Worm (Caenorhabditis elegans): Measurements from ENCODE around the gene msrp-7.

msrp-7 gene

ce11 chrII:10840067-10840466 lies 29.3 kb downstream of the msrp-7 start (continued):
- TF ChIP-seq ceh-82 (tag; optimal IDR thresholded peaks at IDR 0.05) (peak; percentile 72 to 88 (median 82)), F16B12.6 (tag; optimal IDR thresholded peaks at IDR 0.05) (peak; percentile 59), egl-27 (tag; optimal IDR thresholded peaks at IDR 0.05) (peak in 1 of 2 experiments; percentile 54), tlp-1 (tag; optimal IDR thresholded peaks at IDR 0.05) (no peak), egl-13 (tag; optimal IDR thresholded peaks at IDR 0.05) (peak; percentile 63), nhr-84 (tag; optimal IDR thresholded peaks at IDR 0.05) (no peak), lir-3 (tag; optimal IDR thresholded peaks at IDR 0.05; ENCODE audit: poor library complexity) (peak; percentile 76), lsy-2 (tag; optimal IDR thresholded peaks at IDR 0.05) (peak; percentile 77 to 79), dsc-1 (tag; optimal IDR thresholded peaks at IDR 0.05) (peak; percentile 88), nhr-19 (GFP tag; conservative IDR thresholded peaks at IDR 0.05) (peak; percentile 85)

ce11 chrII:10843527-10843926 lies 32.7 kb downstream of the msrp-7 start, which contains the start of gene M106.8:
Gene M106.8 (minus strand): TSS chrII:10843627.
- TF ChIP-seq mdl-1 (tag; optimal IDR thresholded peaks at IDR 0.05) (no peak), lin-13 (GFP tag; optimal IDR thresholded peaks at IDR 0.05) (no peak), isw-1 (GFP tag; IDR thresholded peaks at IDR 0.05) (no peak), lin-39 (tag; optimal IDR thresholded peaks at IDR 0.05) (no peak), ceh-8 (GFP tag; optimal IDR thresholded peaks at IDR 0.05) (no peak), nhr-77 (tag; optimal IDR thresholded peaks at IDR 0.05) (no peak), elt-2 (tag; optimal IDR thresholded peaks at IDR 0.05) (no peak)

- TF ChIP-seq ceh-90 (tag; optimal IDR thresholded peaks at IDR 0.05): no peak
- peak; percentile 63 for TF ChIP-seq snpc-4 (tag; optimal IDR thresholded peaks at IDR 0.05)
Measured at ce11 chrII:10847057-10847456, 36.3 kb downstream of the msrp-7 start.

- TF ChIP-seq nhr-85 (tag) (no peak), mab-9 (GFP tag; IDR thresholded peaks at IDR 0.05) (no peak), ceh-82 (tag; optimal IDR thresholded peaks at IDR 0.05) (no peak), zip-4 (GFP tag; optimal IDR thresholded peaks at IDR 0.05) (no peak), ces-1 (GFP tag; optimal IDR thresholded peaks at IDR 0.05) (no peak), xbp-1 (tag; optimal IDR thresholded peaks at IDR 0.05) (no peak), isw-1 (GFP tag; IDR thresholded peaks at IDR 0.05) (no peak), vab-15 (tag; optimal IDR thresholded peaks at IDR 0.05) (no peak), C34B4.2 (tag; optimal IDR thresholded peaks at IDR 0.05) (no peak), snu-23 (GFP tag; optimal IDR thresholded peaks at IDR 0.05) (no peak), elt-3 (tag; optimal IDR thresholded peaks at IDR 0.05) (no peak), lsy-2 (tag; optimal IDR thresholded peaks at IDR 0.05) (no peak), dsc-1 (tag; optimal IDR thresholded peaks at IDR 0.05) (no peak), nhr-20 (tag; optimal IDR thresholded peaks at IDR 0.05) (no peak), nhr-19 (GFP tag; conservative IDR thresholded peaks at IDR 0.05) (no peak), fkh-10 (GFP tag; optimal IDR thresholded peaks at IDR 0.05) (no peak), zag-1 (tag; optimal IDR thresholded peaks at IDR 0.05) (no peak)
Measured at ce11 chrII:10849903-10850302, 39.1 kb downstream of the msrp-7 start, which contains the start of gene M106.2. Gene M106.2 (minus strand): TSS chrII:10850003.

ce11 chrII:10851110-10851509 lies 40.3 kb downstream of the msrp-7 start:
- no peak for TF ChIP-seq fkh-10 (GFP tag; optimal IDR thresholded peaks at IDR 0.05)
- TF ChIP-seq elt-3 (tag; optimal IDR thresholded peaks at IDR 0.05): peak in 2 of 6 experiments; percentile 52 to 78
- no peak for TF ChIP-seq lin-39 (tag; optimal IDR thresholded peaks at IDR 0.05)
- TF ChIP-seq ceh-88 (GFP tag; IDR thresholded peaks at IDR 0.05): peak; percentile 55
- TF ChIP-seq vab-15 (tag; optimal IDR thresholded peaks at IDR 0.05): no peak
- no peak for TF ChIP-seq ceh-63 (GFP tag; optimal IDR thresholded peaks at IDR 0.05)
- peak; percentile 39 for TF ChIP-seq C16A3.4 (tag; optimal IDR thresholded peaks at IDR 0.05)
- peak; percentile 90 for TF ChIP-seq nhr-71 (tag; optimal IDR thresholded peaks at IDR 0.05)
- TF ChIP-seq nhr-11 (tag; optimal IDR thresholded peaks at IDR 0.05): no peak
- TF ChIP-seq rnt-1 (tag; optimal IDR thresholded peaks at IDR 0.05): peak; percentile 56
- TF ChIP-seq alr-1 (tag; optimal IDR thresholded peaks at IDR 0.05; ENCODE audit: borderline replicate concordance): no peak
- TF ChIP-seq zag-1 (tag; optimal IDR thresholded peaks at IDR 0.05): no peak
- TF ChIP-seq efl-3 (GFP tag; optimal IDR thresholded peaks at IDR 0.05): no peak
- peak; percentile 65 to 67 for TF ChIP-seq efl-1 (optimal IDR thresholded peaks at IDR 0.05)
- peak; percentile 56 to 95 for TF ChIP-seq efl-1 (GFP tag; optimal IDR thresholded peaks at IDR 0.05 in 1 of 2)
- TF ChIP-seq hpl-2 (GFP tag; optimal IDR thresholded peaks at IDR 0.05): no peak
- TF ChIP-seq pqm-1 (tag; optimal IDR thresholded peaks at IDR 0.05): no peak
- peak; percentile 83 for TF ChIP-seq tbx-2 (tag; optimal IDR thresholded peaks at IDR 0.05)
- no peak for TF ChIP-seq egl-27 (tag; optimal IDR thresholded peaks at IDR 0.05)
- peak; percentile 47 for TF ChIP-seq jun-1 (tag; optimal IDR thresholded peaks at IDR 0.05)
- peak; percentile 60 for TF ChIP-seq unc-86 (tag; optimal IDR thresholded peaks at IDR 0.05)
- peak; percentile 22 for TF ChIP-seq nhr-77 (tag; optimal IDR thresholded peaks at IDR 0.05)
